Fruit fly (Drosophila melanogaster) whole organism, prepupa: ENCODE results near the gene Nprl2.

Experiments
- Blimp-1 ChIP-seq: fragments of 200-800 bp; sonication (Bioruptor generic); optimal IDR thresholded peaks from 3 replicates; lab custom pipeline; 2017; ENCODE audit warnings: missing biosample characterization, missing genetic modification characterization, mild to moderate bottlenecking, moderate library complexity, missing genetic modification reagents
- CG10631 ChIP-seq: fragments of 200-800 bp; sonication (Bioruptor generic); optimal IDR thresholded peaks from 2 replicates; lab custom pipeline; 2016; ENCODE audit warnings: missing biosample characterization, missing genetic modification characterization
- CG11902 ChIP-seq: fragments of 200-800 bp; sonication (Bioruptor generic); optimal IDR thresholded peaks from 3 replicates; lab custom pipeline; 2016; ENCODE audit warnings: missing biosample characterization, missing genetic modification characterization
- CG15336 ChIP-seq: fragments of 200-800 bp; sonication (Bioruptor generic); IDR thresholded peaks from 2 replicates; pipeline ENCODE4 v1.3.6; 2022; ENCODE audit warnings: missing biosample characterization, missing genetic modification characterization
- CG3032 ChIP-seq: fragments of 200-800 bp; optimal IDR thresholded peaks from 2 replicates; lab custom pipeline; 2019; ENCODE audit warnings: missing biosample characterization, mild to moderate bottlenecking, missing genetic modification characterization, moderate library complexity
- CG31627 ChIP-seq: fragments of 200-800 bp; sonication (Bioruptor generic); optimal IDR thresholded peaks from 3 replicates; lab custom pipeline; 2016; ENCODE audit warnings: missing biosample characterization, missing genetic modification characterization
- CG32006 ChIP-seq: fragments of 200-800 bp; sonication (Bioruptor generic); optimal IDR thresholded peaks from 3 replicates; lab custom pipeline; 2017; ENCODE audit warnings: missing biosample characterization, mild to moderate bottlenecking, missing genetic modification characterization
- CG34406 ChIP-seq: fragments of 200-800 bp; sonication (Bioruptor generic); optimal IDR thresholded peaks from 3 replicates; lab custom pipeline; 2016; ENCODE audit warnings: missing biosample characterization, missing genetic modification characterization
- CG6163 ChIP-seq: fragments of 200-800 bp; sonication (Bioruptor generic); IDR thresholded peaks from 3 replicates; pipeline ENCODE4 v1.3.6; 2022; ENCODE audit warnings: missing biosample characterization, missing genetic modification characterization
- CG6276 ChIP-seq: fragments of 200-800 bp; sonication (Bioruptor generic); optimal IDR thresholded peaks from 2 replicates; lab custom pipeline; 2017; ENCODE audit warnings: missing biosample characterization, mild to moderate bottlenecking, missing genetic modification characterization
- CG6808 ChIP-seq: fragments of 200-800 bp; sonication (Bioruptor generic); optimal IDR thresholded peaks from 3 replicates; lab custom pipeline; 2017; ENCODE audit warnings: missing biosample characterization, missing genetic modification characterization, mild to moderate bottlenecking, moderate library complexity, missing genetic modification reagents
- CG6854 ChIP-seq: fragments of 200-800 bp; sonication (Bioruptor generic); optimal IDR thresholded peaks from 2 replicates; lab custom pipeline; 2017; ENCODE audit warnings: missing biosample characterization, mild to moderate bottlenecking, missing genetic modification characterization
- CG8119 ChIP-seq: fragments of 200-800 bp; sonication (Bioruptor generic); IDR thresholded peaks from 3 replicates; pipeline ENCODE4 v1.3.6; 2022; ENCODE audit warnings: missing biosample characterization, missing genetic modification characterization
- CG8632 ChIP-seq: fragments of 200-800 bp; sonication (Bioruptor generic); optimal IDR thresholded peaks from 3 replicates; lab custom pipeline; 2016; ENCODE audit warnings: missing biosample characterization, missing genetic modification characterization
- CG9139 ChIP-seq: fragments of 200-800 bp; sonication (Bioruptor generic); optimal IDR thresholded peaks from 3 replicates; lab custom pipeline; 2017; ENCODE audit warnings: missing biosample characterization, mild to moderate bottlenecking, missing genetic modification characterization
- Eip78C ChIP-seq: fragments of 200-800 bp; sonication (Bioruptor generic); peaks from one replicate; lab custom pipeline; 2016; ENCODE audit warnings: missing biosample characterization, missing genetic modification characterization
- Eip93F ChIP-seq: fragments of 200-800 bp; sonication (Bioruptor generic); optimal IDR thresholded peaks from 2 replicates; lab custom pipeline; 2016; ENCODE audit warnings: missing biosample characterization, mild to moderate bottlenecking, missing genetic modification characterization
- Ets21C ChIP-seq: fragments of 200-800 bp; sonication (Bioruptor generic); optimal IDR thresholded peaks from 3 replicates; lab custom pipeline; 2016; ENCODE audit warnings: missing biosample characterization, missing genetic modification characterization
- Gug ChIP-seq: fragments of 200-800 bp; sonication (Bioruptor generic); IDR thresholded peaks from 2 replicates; pipeline ENCODE4 v1.3.6; 2022; ENCODE audit warnings: missing biosample characterization, missing genetic modification characterization
- Hr38 ChIP-seq: sonication (Bioruptor generic); optimal IDR thresholded peaks from 2 replicates; lab custom pipeline; 2016; ENCODE audit warnings: missing biosample characterization, missing genetic modification characterization
- Hr4 ChIP-seq: fragments of 200-800 bp; sonication (Bioruptor generic); optimal IDR thresholded peaks from 3 replicates; lab custom pipeline; 2016; ENCODE audit warnings: missing biosample characterization, missing genetic modification characterization
- Lpt ChIP-seq: fragments of 200-800 bp; sonication (Bioruptor generic); optimal IDR thresholded peaks from 3 replicates; lab custom pipeline; 2016; ENCODE audit warnings: missing biosample characterization, missing genetic modification characterization
- OdsH ChIP-seq: fragments of 200-800 bp; sonication (Bioruptor generic); optimal IDR thresholded peaks from 3 replicates; lab custom pipeline; 2016; ENCODE audit warnings: missing biosample characterization, missing genetic modification characterization
- Sox102F ChIP-seq: fragments of 200-800 bp; sonication (Bioruptor generic); optimal IDR thresholded peaks from 2 replicates; lab custom pipeline; 2016; ENCODE audit warnings: missing biosample characterization, mild to moderate bottlenecking, missing genetic modification characterization
- Sox14 ChIP-seq: fragments of 200-800 bp; sonication (Bioruptor generic); optimal IDR thresholded peaks from 3 replicates; lab custom pipeline; 2016; ENCODE audit warnings: missing biosample characterization, missing genetic modification characterization
- Sox15 ChIP-seq: fragments of 200-800 bp; sonication (Bioruptor generic); optimal IDR thresholded peaks from 3 replicates; lab custom pipeline; 2016; ENCODE audit warnings: missing biosample characterization, missing genetic modification characterization
- achi ChIP-seq: fragments of 200-800 bp; sonication (Bioruptor generic); optimal IDR thresholded peaks from 3 replicates; lab custom pipeline; 2016; ENCODE audit warnings: missing biosample characterization, missing genetic modification characterization
- acj6 ChIP-seq: fragments of 200-800 bp; sonication (Bioruptor generic); optimal IDR thresholded peaks from 3 replicates; lab custom pipeline; 2016; ENCODE audit warnings: missing biosample characterization, missing genetic modification characterization
- dac ChIP-seq: fragments of 200-800 bp; sonication (Bioruptor generic); optimal IDR thresholded peaks from 2 replicates; lab custom pipeline; 2017; ENCODE audit warnings: missing biosample characterization, mild to moderate bottlenecking, missing genetic modification characterization
- eg ChIP-seq: fragments of 200-800 bp; sonication (Bioruptor generic); IDR thresholded peaks from 3 replicates; pipeline ENCODE4 v1.3.6; 2022; ENCODE audit warnings: missing biosample characterization, missing genetic modification characterization
- fd85E ChIP-seq: fragments of 200-800 bp; sonication (Bioruptor generic); optimal IDR thresholded peaks from 3 replicates; lab custom pipeline; 2016; ENCODE audit warnings: missing biosample characterization, missing genetic modification characterization
- lz ChIP-seq: fragments of 200-800 bp; sonication (Bioruptor generic); optimal IDR thresholded peaks from 3 replicates; lab custom pipeline; 2016; ENCODE audit warnings: missing biosample characterization, missing genetic modification characterization
- net ChIP-seq: fragments of 200-800 bp; sonication (Bioruptor generic); optimal IDR thresholded peaks from 3 replicates; lab custom pipeline; 2016; ENCODE audit warnings: missing biosample characterization, missing genetic modification characterization
- pdm3 ChIP-seq: fragments of 200-800 bp; sonication (Bioruptor generic); optimal IDR thresholded peaks from 3 replicates; lab custom pipeline; 2016; ENCODE audit warnings: missing biosample characterization, missing genetic modification characterization
- salr ChIP-seq, 2 experiments: fragments of 200-800 bp; sonication (Bioruptor generic); optimal IDR thresholded peaks; 3 replicates each; lab custom pipeline; 2016 to 2018; ENCODE audit warnings: missing biosample characterization in 2 of 2, missing genetic modification characterization in 2 of 2, mild to moderate bottlenecking in 1 of 2
- topi ChIP-seq: fragments of 200-800 bp; sonication (Bioruptor generic); optimal IDR thresholded peaks from 3 replicates; lab custom pipeline; 2016; ENCODE audit warnings: missing biosample characterization, missing genetic modification characterization
- vri ChIP-seq: fragments of 200-800 bp; sonication (Bioruptor generic); optimal IDR thresholded peaks from 3 replicates; lab custom pipeline; 2016; ENCODE audit warnings: missing biosample characterization, mild to moderate bottlenecking, missing genetic modification characterization

Gene Nprl2

DNA sequence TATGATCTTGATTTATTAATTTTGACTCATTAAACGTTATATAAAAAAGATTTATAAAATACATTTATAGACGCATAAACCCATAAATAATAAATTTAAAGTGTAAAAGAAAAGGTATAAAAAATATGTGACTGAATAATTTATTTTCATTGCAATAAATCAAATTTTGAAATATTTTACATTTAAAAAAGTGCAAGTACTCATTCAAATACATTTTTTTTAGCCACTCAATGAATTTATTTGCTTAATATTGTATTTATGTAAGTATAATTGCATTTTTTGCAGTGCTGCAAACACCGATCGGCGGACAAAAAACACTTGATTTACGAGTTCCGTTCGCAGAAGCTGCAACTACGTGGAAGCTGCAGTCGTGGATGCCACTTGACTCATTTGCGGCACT lies 24.4 kb downstream of the Nprl2 start (continued):
- TF ChIP-seq salr (GFP tag; optimal IDR thresholded peaks at IDR 0.05; lab: Kevin White, UChicago) (peak in 1 of 2 experiments; percentile 44), Eip93F (GFP tag; lab: Kevin White, UChicago) (no peak), topi (no peak), CG10631 (GFP tag; lab: Kevin White, UChicago) (peak; percentile 18), dac (GFP tag; lab: Kevin White, UChicago) (no peak), Sox102F (no peak), Ets21C (no peak), Sox14 (GFP tag; lab: Kevin White, UChicago) (no peak), lz (GFP tag; lab: Kevin White, UChicago) (no peak), vri (GFP tag; lab: Kevin White, UChicago) (no peak), Hr4 (peak; percentile 44), pdm3 (GFP tag; lab: Kevin White, UChicago) (peak; percentile 27), CG6854 (GFP tag; lab: Kevin White, UChicago) (no peak), CG31627 (GFP tag; lab: Kevin White, UChicago) (no peak), CG6276 (GFP tag; lab: Kevin White, UChicago) (peak; percentile 2)

DNA sequence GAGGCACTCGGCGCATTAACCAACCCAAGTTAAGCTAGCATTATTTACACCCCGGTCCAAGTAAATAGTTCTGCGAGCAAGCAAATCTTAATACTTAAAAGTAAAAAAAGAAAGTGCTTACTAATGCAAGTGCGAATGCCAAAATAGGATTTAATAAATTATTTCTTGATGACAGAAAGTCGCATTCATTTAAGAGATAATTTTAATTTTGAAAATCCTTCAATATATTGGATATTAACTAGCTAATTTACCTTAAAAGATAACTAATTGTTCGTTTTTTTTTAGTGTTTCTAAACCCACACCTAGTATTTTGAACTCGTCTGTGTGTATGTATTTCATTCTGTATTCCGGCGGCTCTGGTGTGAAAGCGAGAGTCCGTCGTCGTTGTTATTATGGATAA lies 29.4 kb downstream of the Nprl2 start:
- TF ChIP-seq CG8632, result peak; percentile 33
- TF ChIP-seq CG8119 (GFP tag; lab: Robert Waterston, UW), result peak; percentile 70
- no peak for TF ChIP-seq Lpt (GFP tag; lab: Kevin White, UChicago)
- TF ChIP-seq Ets21C, result no peak
- peak; percentile 43 for TF ChIP-seq Hr4
- TF ChIP-seq salr (GFP tag; optimal IDR thresholded peaks at IDR 0.05; lab: Kevin White, UChicago), result no peak
- TF ChIP-seq CG6808, result no peak
- no peak for TF ChIP-seq CG31627 (GFP tag; lab: Kevin White, UChicago)
- TF ChIP-seq Hr38, result no peak
- TF ChIP-seq Gug (GFP tag; lab: Robert Waterston, UW), result no peak
- TF ChIP-seq CG6276 (GFP tag; lab: Kevin White, UChicago), result peak; percentile 60
- peak; percentile 55; the same call in 2 of the 3 replicates for TF ChIP-seq eg (GFP tag; lab: Robert Waterston, UW)
- peak; percentile 2 for TF ChIP-seq net (GFP tag; lab: Kevin White, UChicago)
- peak; percentile 75 for TF ChIP-seq Eip78C (GFP tag; lab: Kevin White, UChicago)
- peak; percentile 4 for TF ChIP-seq acj6 (GFP tag; lab: Kevin White, UChicago)
- TF ChIP-seq vri (GFP tag; lab: Kevin White, UChicago), result no peak
- TF ChIP-seq CG6163, result 0 out of 3 replicates have a peak, but pooled peaks have one; percentile 38
- peak; percentile 30 for TF ChIP-seq pdm3 (GFP tag; lab: Kevin White, UChicago)
- TF ChIP-seq CG34406 (GFP tag; lab: Kevin White, UChicago), result no peak
- TF ChIP-seq achi (GFP tag; lab: Kevin White, UChicago), result peak; percentile 21
- TF ChIP-seq OdsH (GFP tag; lab: Kevin White, UChicago), result peak; percentile 37
- TF ChIP-seq CG15336, result peak; percentile 75
- peak; percentile 58 for TF ChIP-seq CG32006 (GFP tag; lab: Kevin White, UChicago)

DNA sequence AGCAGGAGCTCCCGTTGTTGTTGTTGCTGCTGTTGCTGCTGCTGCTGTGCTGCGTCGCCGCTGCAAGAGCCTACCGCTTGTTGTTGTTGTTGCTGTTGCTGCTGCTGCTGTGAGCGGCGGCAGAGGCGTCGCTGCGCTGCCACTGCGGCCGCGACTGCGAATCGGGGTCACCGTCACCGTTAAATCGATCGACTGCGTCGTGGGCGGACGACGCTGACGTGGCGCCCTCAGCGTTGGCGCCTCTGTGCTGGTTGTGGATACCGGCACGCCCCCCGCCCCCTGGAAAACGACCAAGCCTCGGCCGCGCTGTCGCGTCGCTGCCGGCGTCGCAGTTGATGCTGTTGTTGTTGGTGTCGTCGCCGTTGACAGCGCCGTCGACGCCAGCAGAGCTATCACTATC lies 34.6 kb downstream of the Nprl2 start:
- TF ChIP-seq CG3032 (tag; lab: Kevin White, UChicago), result no peak
- TF ChIP-seq Sox102F, result no peak
- no peak for TF ChIP-seq Lpt (GFP tag; lab: Kevin White, UChicago)
- no peak for TF ChIP-seq Gug (GFP tag; lab: Robert Waterston, UW)
- TF ChIP-seq Blimp-1, result no peak
- TF ChIP-seq CG9139 (GFP tag; lab: Kevin White, UChicago), result no peak
- no peak for TF ChIP-seq CG6808
- TF ChIP-seq Hr38, result no peak
- TF ChIP-seq Eip93F (GFP tag; lab: Kevin White, UChicago), result no peak
- TF ChIP-seq vri (GFP tag; lab: Kevin White, UChicago), result no peak
- no peak for TF ChIP-seq fd85E (GFP tag; lab: Kevin White, UChicago)
- TF ChIP-seq salr (GFP tag; optimal IDR thresholded peaks at IDR 0.05; lab: Kevin White, UChicago), result no peak
- no peak for TF ChIP-seq OdsH (GFP tag; lab: Kevin White, UChicago)
- TF ChIP-seq Sox14 (GFP tag; lab: Kevin White, UChicago), result no peak
- no peak for TF ChIP-seq pdm3 (GFP tag; lab: Kevin White, UChicago)
- TF ChIP-seq CG11902 (GFP tag; lab: Kevin White, UChicago), result no peak
- TF ChIP-seq Sox15 (GFP tag; lab: Kevin White, UChicago), result no peak
